Fruit fly (Drosophila melanogaster): ENCODE results near the gene Wwox.

DNA sequence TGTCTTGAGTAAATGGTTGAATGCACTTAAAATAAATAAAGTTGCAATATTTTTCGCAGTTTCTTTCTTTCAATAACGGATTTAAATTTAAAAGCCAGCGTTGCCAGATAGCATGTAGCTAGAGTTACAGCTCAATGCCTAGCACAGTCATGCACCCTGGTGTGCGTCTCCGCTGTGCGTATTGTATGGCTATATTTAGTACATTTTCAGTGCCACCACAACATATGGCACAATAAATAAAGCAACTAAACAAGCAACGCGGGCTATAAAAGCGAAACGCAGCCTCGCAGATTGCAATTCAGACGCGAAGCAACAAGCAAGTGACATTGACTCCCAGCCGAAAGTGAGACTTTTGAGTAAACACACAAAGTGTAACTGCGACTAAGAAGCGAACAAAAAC lies 5.4 kb downstream of the Wwox start, which contains the start of gene Sirup:
- TF ChIP-seq Dll (optimal IDR thresholded peaks at IDR 0.05) (no peak), CG8478 (optimal IDR thresholded peaks at IDR 0.05) (no peak), usp (GFP tag; optimal IDR thresholded peaks at IDR 0.05) (no peak)
